Worm (Caenorhabditis elegans): ENCODE measurements around the gene tsen-34.
A peak's percentile ranks its signal among the peaks of the same experiment; 100 is the strongest.
"Not testable (repeated sequence)": the region's sequence is repeated elsewhere in the genome, so short reads cannot be mapped to it uniquely, and the experiment has no call there.

Gene tsen-34

ce11 chrIV:4171531-4172163, 6.6 kb upstream of the tsen-34 start, which contains the start of the genes K08D10.13 and rnp-2:
Gene K08D10.13, minus strand, starts transcription at chrIV:4171581.
Gene rnp-2, plus strand, starts transcription at chrIV:4172076.
- TF ChIP-seq tbx-37 (GFP tag; conservative IDR thresholded peaks at IDR 0.05) = 0 out of 2 replicates have a peak, but pooled peaks have one; percentile 27
- TF ChIP-seq aly-1 (tag; optimal IDR thresholded peaks at IDR 0.05) = no peak
- no peak for TF ChIP-seq tbx-11 (GFP tag; IDR thresholded peaks at IDR 0.05)
- TF ChIP-seq ama-1 (optimal IDR thresholded peaks at IDR 0.05) = no peak

DNA sequence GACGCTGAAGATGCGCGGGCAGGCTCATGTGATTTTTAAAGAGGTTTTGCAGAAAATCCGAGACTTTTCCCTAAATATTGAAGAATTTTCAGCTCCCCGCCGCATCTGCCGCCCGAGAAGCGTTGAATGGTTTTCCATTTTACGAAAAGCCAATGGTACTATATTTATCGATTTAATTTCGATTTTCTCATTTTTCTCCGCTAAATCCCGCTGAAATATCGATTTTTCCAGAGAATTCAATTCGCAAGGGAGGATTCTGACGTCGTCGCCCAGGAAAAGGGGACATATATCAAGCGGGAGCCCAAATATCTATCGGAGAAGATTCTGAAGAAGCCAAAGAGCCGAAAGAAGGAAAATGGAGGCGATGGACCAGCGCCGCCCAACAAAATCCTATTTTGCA, 6.0 kb upstream of the tsen-34 start:
- no peak for TF ChIP-seq ets-7 (tag; optimal IDR thresholded peaks at IDR 0.05)
- no peak for TF ChIP-seq tra-4 (tag; optimal IDR thresholded peaks at IDR 0.05)
- no peak for TF ChIP-seq scrt-1 (GFP tag; IDR thresholded peaks at IDR 0.05)
- TF ChIP-seq sea-1 (GFP tag; conservative IDR thresholded peaks at IDR 0.05) = no peak
- no peak for TF ChIP-seq hmg-4 (GFP tag; optimal IDR thresholded peaks at IDR 0.05)
- TF ChIP-seq pes-1 (GFP tag; IDR thresholded peaks at IDR 0.05) = no peak
- no peak for TF ChIP-seq tbx-11 (GFP tag; IDR thresholded peaks at IDR 0.05)
- no peak for TF ChIP-seq ceh-36 (tag; optimal IDR thresholded peaks at IDR 0.05)
- no peak for TF ChIP-seq tbx-37 (GFP tag; conservative IDR thresholded peaks at IDR 0.05)
- no peak for TF ChIP-seq ceh-13 (GFP tag; optimal IDR thresholded peaks at IDR 0.05)
- TF ChIP-seq aly-1 (tag; optimal IDR thresholded peaks at IDR 0.05) = no peak
- no peak for TF ChIP-seq flt-1 (GFP tag; IDR thresholded peaks at IDR 0.05)
- no peak for TF ChIP-seq hnd-1 (tag; optimal IDR thresholded peaks at IDR 0.05)
- TF ChIP-seq hmbx-1 (tag; optimal IDR thresholded peaks at IDR 0.05) = no peak

- TF ChIP-seq tbx-37 (GFP tag; conservative IDR thresholded peaks at IDR 0.05) (no peak), pes-1 (GFP tag; IDR thresholded peaks at IDR 0.05) (no peak), sea-1 (GFP tag; conservative IDR thresholded peaks at IDR 0.05) (no peak), hmbx-1 (tag; optimal IDR thresholded peaks at IDR 0.05) (no peak), aly-1 (tag; optimal IDR thresholded peaks at IDR 0.05) (no peak), tbx-11 (GFP tag; IDR thresholded peaks at IDR 0.05) (no peak), ceh-36 (tag; optimal IDR thresholded peaks at IDR 0.05) (no peak), B0310.2 (tag; optimal IDR thresholded peaks at IDR 0.05) (no peak), flt-1 (GFP tag; IDR thresholded peaks at IDR 0.05) (no peak), ets-7 (tag; optimal IDR thresholded peaks at IDR 0.05) (no peak), hmg-4 (GFP tag; optimal IDR thresholded peaks at IDR 0.05) (no peak), F13C5.2 (tag; optimal IDR thresholded peaks at IDR 0.05) (no peak), ceh-13 (GFP tag; optimal IDR thresholded peaks at IDR 0.05) (no peak), ama-1 (optimal IDR thresholded peaks at IDR 0.05) (no peak), scrt-1 (GFP tag; IDR thresholded peaks at IDR 0.05) (no peak), hnd-1 (tag; optimal IDR thresholded peaks at IDR 0.05) (no peak), tra-4 (tag; optimal IDR thresholded peaks at IDR 0.05) (no peak)
Measured at ce11 chrIV:4173789-4174188, 4.5 kb upstream of the tsen-34 start, which contains the start of gene rnp-3. Gene rnp-3, plus strand, starts transcription at chrIV:4174089.

DNA sequence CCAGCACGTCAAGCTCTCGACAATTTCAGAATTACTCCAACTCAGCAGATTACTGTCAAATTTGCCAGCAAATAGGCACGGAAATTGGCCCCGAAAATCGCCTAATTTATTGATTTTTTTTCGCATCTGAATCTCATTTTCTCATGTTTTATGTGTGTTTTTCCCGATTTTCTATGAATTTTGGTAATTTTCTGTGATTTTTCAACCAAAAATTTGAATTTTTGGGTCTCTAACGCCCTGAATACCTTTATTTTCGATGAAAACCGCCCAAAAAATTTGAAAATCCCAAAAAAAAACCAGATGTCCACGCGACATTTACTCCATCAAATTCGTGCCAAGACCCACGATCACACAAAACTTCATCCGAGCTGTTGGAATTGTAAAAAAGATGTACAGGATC, 2.2 kb upstream of the tsen-34 start, which contains the start of gene dnj-15:
Gene dnj-15, plus strand, starts transcription at position 301 of the 400 bp plus-strand sequence.
- TF ChIP-seq tra-4 (tag; optimal IDR thresholded peaks at IDR 0.05) (no peak), scrt-1 (GFP tag; IDR thresholded peaks at IDR 0.05) (no peak), ceh-36 (tag; optimal IDR thresholded peaks at IDR 0.05) (no peak), sea-1 (GFP tag; conservative IDR thresholded peaks at IDR 0.05) (no peak), ets-7 (tag; optimal IDR thresholded peaks at IDR 0.05) (no peak), tbx-37 (GFP tag; conservative IDR thresholded peaks at IDR 0.05) (no peak), pes-1 (GFP tag; IDR thresholded peaks at IDR 0.05) (no peak), hmbx-1 (tag; optimal IDR thresholded peaks at IDR 0.05) (no peak)

- no peak for TF ChIP-seq flt-1 (GFP tag; IDR thresholded peaks at IDR 0.05)
- TF ChIP-seq scrt-1 (GFP tag; IDR thresholded peaks at IDR 0.05) = no peak
Measured at ce11 chrIV:4176659-4177058, 1.6 kb upstream of the tsen-34 start.

- no peak for TF ChIP-seq hmg-4 (GFP tag; optimal IDR thresholded peaks at IDR 0.05)
- TF ChIP-seq aly-1 (tag; optimal IDR thresholded peaks at IDR 0.05) = no peak
- no peak for TF ChIP-seq sea-1 (GFP tag; conservative IDR thresholded peaks at IDR 0.05)
- TF ChIP-seq ets-7 (tag; optimal IDR thresholded peaks at IDR 0.05) = no peak
- TF ChIP-seq tbx-37 (GFP tag; conservative IDR thresholded peaks at IDR 0.05) = no peak
- TF ChIP-seq hnd-1 (tag; optimal IDR thresholded peaks at IDR 0.05) = no peak
- TF ChIP-seq scrt-1 (GFP tag; IDR thresholded peaks at IDR 0.05) = no peak
- no peak for TF ChIP-seq ceh-13 (GFP tag; optimal IDR thresholded peaks at IDR 0.05)
- no peak for TF ChIP-seq F13C5.2 (tag; optimal IDR thresholded peaks at IDR 0.05)
- no peak for TF ChIP-seq tbx-11 (GFP tag; IDR thresholded peaks at IDR 0.05)
- no peak for TF ChIP-seq hmbx-1 (tag; optimal IDR thresholded peaks at IDR 0.05)
- TF ChIP-seq ceh-36 (tag; optimal IDR thresholded peaks at IDR 0.05) = no peak
Measured at ce11 chrIV:4177560-4177959, 697 bp upstream of the tsen-34 start.

DNA sequence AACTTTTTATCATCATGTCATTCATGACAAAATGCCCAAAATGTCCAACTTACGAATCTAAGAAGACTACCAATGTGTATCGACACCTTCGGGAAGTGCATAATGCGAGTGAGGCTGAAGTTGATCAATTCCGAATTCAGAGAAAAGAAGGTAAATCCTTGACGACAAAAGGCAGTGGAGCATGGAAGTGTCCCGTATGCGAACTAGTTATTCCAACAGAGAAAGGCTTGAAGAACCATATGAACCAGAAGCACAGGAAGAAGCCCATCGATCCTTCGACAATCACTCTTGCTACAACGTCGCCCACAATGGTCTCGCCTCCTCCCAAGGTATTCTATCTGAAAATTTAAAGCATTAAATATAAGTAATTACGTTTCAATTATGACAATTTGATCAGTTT, 7.8 kb downstream of the tsen-34 start, which contains the start of gene K08D10.11:
Gene K08D10.11, minus strand, starts transcription at position 101 of the 400 bp plus-strand sequence.
- not testable (repeated sequence) for TF ChIP-seq tbx-11 (GFP tag; IDR thresholded peaks at IDR 0.05); ceh-36 (tag; optimal IDR thresholded peaks at IDR 0.05); ceh-13 (GFP tag; optimal IDR thresholded peaks at IDR 0.05)

DNA sequence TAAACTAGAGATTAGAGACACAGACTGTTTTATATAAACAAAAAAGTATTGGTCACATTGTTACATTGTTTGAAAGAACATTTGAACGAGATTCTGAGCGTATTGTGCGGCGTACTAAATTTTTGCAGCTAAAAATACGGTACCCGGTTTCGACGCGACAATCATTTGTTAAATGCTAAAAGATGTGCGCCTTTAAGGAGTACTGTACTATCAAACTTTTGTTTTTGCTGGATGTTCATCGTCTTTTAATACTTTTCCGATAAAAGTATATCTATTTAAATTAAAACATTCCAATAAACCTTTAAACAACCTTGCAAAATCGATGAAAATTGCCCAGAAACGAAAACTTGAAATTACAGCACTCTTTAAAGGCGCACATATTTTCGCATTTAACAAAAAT, 18.5 kb downstream of the tsen-34 start, which contains the start of gene K06B9.6:
Gene K06B9.6, minus strand, starts transcription at position 101 of the 400 bp plus-strand sequence.
- TF ChIP-seq sea-1 (GFP tag; conservative IDR thresholded peaks at IDR 0.05); ama-1 (optimal IDR thresholded peaks at IDR 0.05); B0310.2 (tag; optimal IDR thresholded peaks at IDR 0.05): not testable (repeated sequence)

All from whole organism, early embryonic.